Fruit fly (Drosophila melanogaster) whole organism, embryonic: Measurements from ENCODE around the gene eIF4A.

Source experiments
- Abd-B ChIP-seq: fragments of 200-800 bp; sonication (Bioruptor generic); optimal IDR thresholded peaks from 2 replicates; lab custom pipeline; 2018; ENCODE audit warnings: missing biosample characterization, mild to moderate bottlenecking, missing genetic modification characterization, moderate library complexity
- Asciz ChIP-seq: fragments of 200-800 bp; sonication (Bioruptor generic); optimal IDR thresholded peaks from 2 replicates; lab custom pipeline; 2017; ENCODE audit warnings: missing biosample characterization, mild to moderate bottlenecking, missing genetic modification characterization, missing genetic modification reagents
- BEAF-32 ChIP-seq: fragments of 200-800 bp; sonication (Bioruptor generic); optimal IDR thresholded peaks from 3 replicates; lab custom pipeline; 2017; ENCODE audit warnings: missing biosample characterization, missing genetic modification characterization, mild to moderate bottlenecking, moderate library complexity, missing genetic modification reagents
- CG10366 ChIP-seq: fragments of 200-800 bp; sonication (Bioruptor generic); IDR thresholded peaks from 2 replicates; pipeline ENCODE4 v1.3.6; 2022; ENCODE audit warnings: missing biosample characterization, missing genetic modification characterization
- CG10979 ChIP-seq: fragments of 200-800 bp; sonication (Bioruptor generic); optimal IDR thresholded peaks from 2 replicates; lab custom pipeline; 2018; ENCODE audit warnings: missing biosample characterization, mild to moderate bottlenecking, missing genetic modification characterization, moderate library complexity
- CG11504 ChIP-seq: fragments of 200-800 bp; sonication (Bioruptor generic); optimal IDR thresholded peaks from 3 replicates; lab custom pipeline; 2019; ENCODE audit warnings: missing biosample characterization, mild to moderate bottlenecking, missing genetic modification characterization, moderate library complexity
- CG1529 ChIP-seq: fragments of 200-800 bp; sonication (Bioruptor generic); optimal IDR thresholded peaks from 3 replicates; lab custom pipeline; 2018; ENCODE audit warnings: missing biosample characterization, missing genetic modification characterization
- CG15601 ChIP-seq: fragments of 200-800 bp; sonication (Bioruptor generic); optimal IDR thresholded peaks from 3 replicates; lab custom pipeline; 2019; ENCODE audit warnings: missing biosample characterization, mild to moderate bottlenecking, missing genetic modification characterization, moderate library complexity
- CG2678 ChIP-seq: fragments of 200-800 bp; sonication (Bioruptor generic); optimal IDR thresholded peaks from 3 replicates; lab custom pipeline; 2019; ENCODE audit warnings: missing biosample characterization, mild to moderate bottlenecking, missing genetic modification characterization, moderate library complexity
- CG2889 ChIP-seq: fragments of 200-800 bp; sonication (Bioruptor generic); IDR thresholded peaks from 3 replicates; pipeline ENCODE4 v1.3.6; 2022; ENCODE audit warnings: missing biosample characterization, missing genetic modification characterization
- CG30020 ChIP-seq: fragments of 200-800 bp; optimal IDR thresholded peaks from 2 replicates; lab custom pipeline; 2019; ENCODE audit warnings: missing biosample characterization, mild to moderate bottlenecking, missing genetic modification characterization, moderate library complexity
- CG31365 ChIP-seq: fragments of 200-800 bp; sonication (Bioruptor generic); optimal IDR thresholded peaks from 2 replicates; lab custom pipeline; 2018; ENCODE audit warnings: missing biosample characterization, mild to moderate bottlenecking, missing genetic modification characterization
- CG31441 ChIP-seq: fragments of 200-800 bp; sonication (Bioruptor generic); IDR thresholded peaks from 2 replicates; pipeline ENCODE4 v1.3.6; 2022; ENCODE audit warnings: missing biosample characterization, missing genetic modification characterization
- CG4328 ChIP-seq: fragments of 200-800 bp; sonication (Bioruptor generic); optimal IDR thresholded peaks from 3 replicates; lab custom pipeline; 2017; ENCODE audit warnings: missing biosample characterization, missing genetic modification reagents, missing genetic modification characterization
- CG4360 ChIP-seq: fragments of 200-800 bp; sonication (Bioruptor generic); IDR thresholded peaks from 2 replicates; pipeline ENCODE4 v1.3.6; 2022; ENCODE audit warnings: missing biosample characterization, missing genetic modification characterization
- CG4617 ChIP-seq: fragments of 200-800 bp; sonication (Bioruptor generic); optimal IDR thresholded peaks from 3 replicates; lab custom pipeline; 2016; ENCODE audit warnings: missing biosample characterization, missing genetic modification characterization, borderline replicate concordance
- CG6813 ChIP-seq: fragments of 200-800 bp; sonication (Bioruptor generic); optimal IDR thresholded peaks from 2 replicates; lab custom pipeline; 2017; ENCODE audit warnings: missing biosample characterization, missing genetic modification characterization, mild to moderate bottlenecking, moderate library complexity, missing genetic modification reagents
- CG7839 ChIP-seq: fragments of 200-800 bp; sonication (Bioruptor generic); optimal IDR thresholded peaks from 3 replicates; lab custom pipeline; 2018; ENCODE audit warnings: missing biosample characterization, mild to moderate bottlenecking, missing genetic modification characterization, moderate library complexity
- CG7928 ChIP-seq: fragments of 200-800 bp; sonication (Bioruptor generic); optimal IDR thresholded peaks from 2 replicates; lab custom pipeline; 2017; ENCODE audit warnings: missing biosample characterization, mild to moderate bottlenecking, missing genetic modification characterization
- CG8089 ChIP-seq: fragments of 200-800 bp; sonication (Bioruptor generic); optimal IDR thresholded peaks from 3 replicates; lab custom pipeline; 2016; ENCODE audit warnings: missing biosample characterization, missing genetic modification characterization
- Dp ChIP-seq: fragments of 200-800 bp; sonication (Bioruptor generic); optimal IDR thresholded peaks from 2 replicates; lab custom pipeline; 2018; ENCODE audit warnings: missing biosample characterization, mild to moderate bottlenecking, missing genetic modification characterization, moderate library complexity
- Ets97D ChIP-seq: fragments of 200-800 bp; sonication (Bioruptor generic); optimal IDR thresholded peaks from 3 replicates; lab custom pipeline; 2016; ENCODE audit warnings: missing biosample characterization, missing genetic modification characterization
- Hr78 ChIP-seq, 2 experiments: fragments of 200-800 bp in 1 of 2; fragments of >200 bp in 1 of 2; sonication (Bioruptor generic) in 1 of 2; optimal IDR thresholded peaks; 2 replicates each; lab custom pipeline; 2017 to 2019; ENCODE audit warnings: missing biosample characterization in 2 of 2, missing genetic modification characterization in 2 of 2, mild to moderate bottlenecking in 1 of 2, moderate library complexity in 1 of 2
- Max ChIP-seq: fragments of 200-800 bp; sonication (Bioruptor generic); optimal IDR thresholded peaks from 2 replicates; lab custom pipeline; 2016; ENCODE audit warnings: missing biosample characterization, mild to moderate bottlenecking, missing genetic modification characterization
- Myb ChIP-seq: fragments of 200-800 bp; sonication (Bioruptor generic); optimal IDR thresholded peaks from 2 replicates; lab custom pipeline; 2016; ENCODE audit warnings: missing biosample characterization, missing genetic modification characterization
- Stat92E ChIP-seq, 3 experiments: fragments of >200 bp in 2 of 3; fragments of 200-800 bp in 1 of 3; sonication (Bioruptor generic) in 1 of 3; optimal IDR thresholded peaks; 2 replicates each; lab custom pipeline; 2017 to 2019; ENCODE audit warnings: missing biosample characterization in 3 of 3, missing genetic modification characterization in 3 of 3, mild to moderate bottlenecking in 1 of 3, moderate library complexity in 1 of 3
- br ChIP-seq: fragments of >200 bp; optimal IDR thresholded peaks from 2 replicates; lab custom pipeline; 2017
- caup ChIP-seq: fragments of 200-800 bp; sonication (Bioruptor generic); optimal IDR thresholded peaks from 3 replicates; lab custom pipeline; 2017; ENCODE audit warnings: missing biosample characterization, mild to moderate bottlenecking, missing genetic modification characterization, moderate library complexity; ENCODE audit not compliant: severe bottlenecking
- ems ChIP-seq: fragments of 200-800 bp; sonication (Bioruptor generic); optimal IDR thresholded peaks from 3 replicates; lab custom pipeline; 2016; ENCODE audit warnings: missing biosample characterization, missing genetic modification characterization
- esg ChIP-seq: fragments of 200-800 bp; sonication (Bioruptor generic); conservative IDR thresholded peaks from 2 replicates; pipeline ENCODE4 v1.3.6; 2022; ENCODE audit warnings: missing biosample characterization, missing genetic modification characterization
- fu2 ChIP-seq: fragments of 200-800 bp; sonication (Bioruptor generic); optimal IDR thresholded peaks from 2 replicates; lab custom pipeline; 2016; ENCODE audit warnings: missing biosample characterization, missing genetic modification characterization
- gce ChIP-seq: fragments of 200-800 bp; sonication (Bioruptor generic); IDR thresholded peaks from 3 replicates; pipeline ENCODE4 v1.3.6; 2022; ENCODE audit warnings: missing biosample characterization, missing genetic modification characterization
- gcm2 ChIP-seq: fragments of 200-800 bp; sonication (Bioruptor generic); optimal IDR thresholded peaks from 2 replicates; lab custom pipeline; 2016; ENCODE audit warnings: missing biosample characterization, missing genetic modification characterization
- gfzf ChIP-seq: fragments of 200-800 bp; sonication (Bioruptor generic); optimal IDR thresholded peaks from 2 replicates; lab custom pipeline; 2016; ENCODE audit warnings: missing biosample characterization, mild to moderate bottlenecking, missing genetic modification characterization, moderate library complexity
- ham ChIP-seq: fragments of 200-800 bp; sonication (Bioruptor generic); IDR thresholded peaks from 2 replicates; pipeline ENCODE4 v1.3.6; 2022; ENCODE audit warnings: missing biosample characterization, missing genetic modification characterization
- hb ChIP-seq: fragments of 200-800 bp; sonication (Bioruptor generic); IDR thresholded peaks from 3 replicates; pipeline ENCODE4 v1.3.6; 2022; ENCODE audit warnings: missing biosample characterization, missing genetic modification characterization; ENCODE audit not compliant: partially characterized antibody
- ind ChIP-seq: fragments of 200-800 bp; sonication (Bioruptor generic); optimal IDR thresholded peaks from 3 replicates; lab custom pipeline; 2016; ENCODE audit warnings: missing biosample characterization, missing genetic modification characterization
- lbe ChIP-seq: fragments of 200-800 bp; sonication (Bioruptor generic); optimal IDR thresholded peaks from 2 replicates; lab custom pipeline; 2016; ENCODE audit warnings: missing biosample characterization, mild to moderate bottlenecking, missing genetic modification characterization
- mirr ChIP-seq: fragments of 200-800 bp; sonication (Bioruptor generic); optimal IDR thresholded peaks from 3 replicates; lab custom pipeline; 2018; ENCODE audit warnings: missing biosample characterization, mild to moderate bottlenecking, missing genetic modification characterization
- sc ChIP-seq, 3 experiments: fragments of >200 bp in 2 of 3; fragments of 200-800 bp in 1 of 3; sonication (Bioruptor generic) in 1 of 3; optimal IDR thresholded peaks; 2 replicates in 2 of 3; 3 replicates in 1 of 3; lab custom pipeline; 2017; ENCODE audit warnings: mild to moderate bottlenecking in 1 of 3, missing biosample characterization in 1 of 3, missing genetic modification characterization in 1 of 3, missing genetic modification reagents in 1 of 3
- sqz ChIP-seq: fragments of 200-800 bp; sonication (Bioruptor generic); optimal IDR thresholded peaks from 3 replicates; lab custom pipeline; 2018; ENCODE audit warnings: missing biosample characterization, mild to moderate bottlenecking, missing genetic modification characterization
- sr ChIP-seq: fragments of 200-800 bp; sonication (Bioruptor generic); IDR thresholded peaks from 3 replicates; pipeline ENCODE4 v1.3.6; 2022; ENCODE audit warnings: missing biosample characterization, missing genetic modification characterization
- ssp ChIP-seq: fragments of 200-800 bp; sonication (Bioruptor generic); IDR thresholded peaks from 2 replicates; pipeline ENCODE4 v1.3.6; 2022; ENCODE audit warnings: missing biosample characterization, missing genetic modification characterization
- trh ChIP-seq: fragments of 200-800 bp; sonication (Bioruptor generic); optimal IDR thresholded peaks from 2 replicates; lab custom pipeline; 2016; ENCODE audit warnings: missing biosample characterization, missing genetic modification characterization
- unc-4 ChIP-seq: fragments of 200-800 bp; sonication (Bioruptor generic); IDR thresholded peaks from 2 replicates; pipeline ENCODE4 v1.3.6; 2022; ENCODE audit warnings: missing biosample characterization, missing genetic modification characterization; ENCODE audit not compliant: partially characterized antibody
- vvl ChIP-seq: fragments of 200-800 bp; sonication (Bioruptor generic); IDR thresholded peaks from 2 replicates; pipeline ENCODE4 v1.3.6; 2022; ENCODE audit warnings: missing biosample characterization, missing genetic modification characterization
- zf30C ChIP-seq: fragments of 200-800 bp; sonication (Bioruptor generic); optimal IDR thresholded peaks from 3 replicates; lab custom pipeline; 2018; ENCODE audit warnings: missing biosample characterization, mild to moderate bottlenecking, missing genetic modification characterization
- zfh2 ChIP-seq: fragments of 200-800 bp; sonication (Bioruptor generic); optimal IDR thresholded peaks from 2 replicates; lab custom pipeline; 2016; ENCODE audit warnings: missing biosample characterization, missing genetic modification characterization

Gene eIF4A

dm6 chr2L:5981433-5982333 is at the start of gene eIF4A (continued):
- TF ChIP-seq mirr (peak; percentile 40), lbe (GFP tag; lab: Kevin White, UChicago) (no peak), CG10366 (GFP tag; lab: Robert Waterston, UW) (no peak), CG10979 (tag; lab: Kevin White, UChicago) (peak; percentile 1), CG4360 (no peak), ssp (GFP tag; lab: Robert Waterston, UW) (no peak), vvl (no peak), zfh2 (GFP tag; lab: Kevin White, UChicago) (no peak), br (lab: Kevin White, UChicago) (no peak), fu2 (no peak), ind (GFP tag; lab: Kevin White, UChicago) (no peak), Abd-B (peak; percentile 57), sc (optimal IDR thresholded peaks at IDR 0.05; lab: Kevin White, UChicago) (no peak), sc (GFP tag; optimal IDR thresholded peaks at IDR 0.05; lab: Kevin White, UChicago) (no peak), ham (GFP tag; lab: Robert Waterston, UW) (no peak), gce (GFP tag; lab: Robert Waterston, UW) (no peak), sqz (GFP tag; lab: Kevin White, UChicago) (peak; percentile 75), Stat92E (GFP tag; optimal IDR thresholded peaks at IDR 0.05; lab: Kevin White, UChicago) (peak in 1 of 3 experiments; percentile 2), Hr78 (GFP tag; optimal IDR thresholded peaks at IDR 0.05; lab: Kevin White, UChicago) (no peak), CG31441 (GFP tag; lab: Robert Waterston, UW) (no peak), ems (GFP tag; lab: Kevin White, UChicago) (no peak), CG4617 (GFP tag; lab: Kevin White, UChicago) (no peak), CG6813 (GFP tag; lab: Kevin White, UChicago) (peak; percentile 47), zf30C (GFP tag; lab: Kevin White, UChicago) (no peak), Dp (GFP tag; lab: Kevin White, UChicago) (peak; percentile 50), trh (no peak), CG15601 (tag; lab: Kevin White, UChicago) (peak; percentile 9), gfzf (GFP tag; lab: Kevin White, UChicago) (no peak), hb (GFP tag; lab: Robert Waterston, UW) (no peak), BEAF-32 (GFP tag; lab: Kevin White, UChicago) (peak; percentile 96), unc-4 (no peak), Asciz (GFP tag; lab: Kevin White, UChicago) (peak; percentile 23), CG31365 (no peak), CG1529 (GFP tag; lab: Kevin White, UChicago) (peak; percentile 0), CG11504 (tag; lab: Kevin White, UChicago) (peak; percentile 13), esg (GFP tag; lab: Robert Waterston, UW) (no peak), CG8089 (no peak), CG7928 (peak; percentile 96), CG2678 (peak; percentile 15), CG4328 (no peak), CG30020 (tag; lab: Kevin White, UChicago) (peak; percentile 66), Myb (GFP tag; lab: Kevin White, UChicago) (peak; percentile 19), Ets97D (GFP tag; lab: Kevin White, UChicago) (peak; percentile 96), CG7839 (no peak), CG2889 (no peak), Max (GFP tag; lab: Kevin White, UChicago) (peak; percentile 50), caup (GFP tag; lab: Kevin White, UChicago) (peak; percentile 67), sr (no peak), gcm2 (GFP tag; lab: Kevin White, UChicago) (peak; percentile 13)
